Worm (Caenorhabditis elegans): Measurements from ENCODE around the gene F25H8.2.

F25H8.2 gene

ce11 chrIV:9913064-9913463 lies 19.0 kb upstream of the F25H8.2 start:
- TF ChIP-seq flt-1 (GFP tag; IDR thresholded peaks at IDR 0.05) (no peak), tab-1 (GFP tag; IDR thresholded peaks at IDR 0.05) (no peak), med-1 (GFP tag; optimal IDR thresholded peaks at IDR 0.05; ENCODE audit: insufficient read depth) (no peak), ztf-29 (GFP tag; IDR thresholded peaks at IDR 0.05) (no peak), cog-1 (tag; optimal IDR thresholded peaks at IDR 0.05) (no peak), ref-1 (GFP tag; conservative IDR thresholded peaks at IDR 0.05) (no peak), klf-2 (GFP tag; conservative IDR thresholded peaks at IDR 0.05) (no peak)

ce11 chrIV:9915128-9915527 lies 16.9 kb upstream of the F25H8.2 start:
- TF ChIP-seq T22C8.4 (GFP tag; IDR thresholded peaks at IDR 0.05) (no peak), flt-1 (GFP tag; IDR thresholded peaks at IDR 0.05) (no peak), ref-1 (GFP tag; conservative IDR thresholded peaks at IDR 0.05) (no peak), cog-1 (tag; optimal IDR thresholded peaks at IDR 0.05) (no peak), ztf-23 (GFP tag; IDR thresholded peaks at IDR 0.05) (no peak), tab-1 (GFP tag; IDR thresholded peaks at IDR 0.05) (no peak), klf-2 (GFP tag; conservative IDR thresholded peaks at IDR 0.05) (no peak), med-1 (GFP tag; optimal IDR thresholded peaks at IDR 0.05; ENCODE audit: insufficient read depth) (no peak), ztf-29 (GFP tag; IDR thresholded peaks at IDR 0.05) (no peak)

- TF ChIP-seq cog-1 (tag; optimal IDR thresholded peaks at IDR 0.05) (no peak), tab-1 (GFP tag; IDR thresholded peaks at IDR 0.05) (no peak), T22C8.4 (GFP tag; IDR thresholded peaks at IDR 0.05) (no peak), ref-1 (GFP tag; conservative IDR thresholded peaks at IDR 0.05) (no peak), klf-2 (GFP tag; conservative IDR thresholded peaks at IDR 0.05) (no peak), ztf-29 (GFP tag; IDR thresholded peaks at IDR 0.05) (no peak), flt-1 (GFP tag; IDR thresholded peaks at IDR 0.05) (no peak), med-1 (GFP tag; optimal IDR thresholded peaks at IDR 0.05; ENCODE audit: insufficient read depth) (no peak), ztf-23 (GFP tag; IDR thresholded peaks at IDR 0.05) (no peak)
Observed at ce11 chrIV:9916224-9916623, 15.8 kb upstream of the F25H8.2 start, which contains the start of gene bed-3. Gene bed-3, plus strand, starts transcription at chrIV:9916524.

- TF ChIP-seq cog-1 (tag; optimal IDR thresholded peaks at IDR 0.05) (no peak), klf-2 (GFP tag; conservative IDR thresholded peaks at IDR 0.05) (no peak), ztf-29 (GFP tag; IDR thresholded peaks at IDR 0.05) (no peak), tab-1 (GFP tag; IDR thresholded peaks at IDR 0.05) (no peak), ztf-23 (GFP tag; IDR thresholded peaks at IDR 0.05) (no peak)
Observed at ce11 chrIV:9918021-9918420, 14.0 kb upstream of the F25H8.2 start.

- TF ChIP-seq klf-2 (GFP tag; conservative IDR thresholded peaks at IDR 0.05) (no peak), tab-1 (GFP tag; IDR thresholded peaks at IDR 0.05) (no peak), ztf-23 (GFP tag; IDR thresholded peaks at IDR 0.05) (no peak), flt-1 (GFP tag; IDR thresholded peaks at IDR 0.05) (no peak), med-1 (GFP tag; optimal IDR thresholded peaks at IDR 0.05; ENCODE audit: insufficient read depth) (no peak), ref-1 (GFP tag; conservative IDR thresholded peaks at IDR 0.05) (no peak), T22C8.4 (GFP tag; IDR thresholded peaks at IDR 0.05) (no peak), cog-1 (tag; optimal IDR thresholded peaks at IDR 0.05) (no peak), ztf-29 (GFP tag; IDR thresholded peaks at IDR 0.05) (no peak)
Observed at ce11 chrIV:9920426-9920825, 11.6 kb upstream of the F25H8.2 start.

- TF ChIP-seq flt-1 (GFP tag; IDR thresholded peaks at IDR 0.05) (no peak), med-1 (GFP tag; optimal IDR thresholded peaks at IDR 0.05; ENCODE audit: insufficient read depth) (no peak), ref-1 (GFP tag; conservative IDR thresholded peaks at IDR 0.05) (no peak), klf-2 (GFP tag; conservative IDR thresholded peaks at IDR 0.05) (no peak), tab-1 (GFP tag; IDR thresholded peaks at IDR 0.05) (no peak), ztf-29 (GFP tag; IDR thresholded peaks at IDR 0.05) (no peak), cog-1 (tag; optimal IDR thresholded peaks at IDR 0.05) (no peak), T22C8.4 (GFP tag; IDR thresholded peaks at IDR 0.05) (no peak), ztf-23 (GFP tag; IDR thresholded peaks at IDR 0.05) (no peak)
Observed at ce11 chrIV:9924419-9924818, 7.6 kb upstream of the F25H8.2 start.

ce11 chrIV:9928180-9928896 lies 3.7 kb upstream of the F25H8.2 start, which contains the start of gene dur-1:
Gene dur-1, minus strand, starts transcription at chrIV:9928230.
- TF ChIP-seq cog-1 (tag; optimal IDR thresholded peaks at IDR 0.05) = no peak
- no peak for TF ChIP-seq T22C8.4 (GFP tag; IDR thresholded peaks at IDR 0.05)
- no peak for TF ChIP-seq flt-1 (GFP tag; IDR thresholded peaks at IDR 0.05)
- TF ChIP-seq tab-1 (GFP tag; IDR thresholded peaks at IDR 0.05) = no peak
- TF ChIP-seq klf-2 (GFP tag; conservative IDR thresholded peaks at IDR 0.05) = no peak
- TF ChIP-seq med-1 (GFP tag; optimal IDR thresholded peaks at IDR 0.05; ENCODE audit: insufficient read depth) = no peak
- no peak for TF ChIP-seq ztf-23 (GFP tag; IDR thresholded peaks at IDR 0.05)
- no peak for TF ChIP-seq ztf-29 (GFP tag; IDR thresholded peaks at IDR 0.05)

- no peak for TF ChIP-seq flt-1 (GFP tag; IDR thresholded peaks at IDR 0.05)
- TF ChIP-seq med-1 (GFP tag; optimal IDR thresholded peaks at IDR 0.05; ENCODE audit: insufficient read depth) = no peak
- no peak for TF ChIP-seq tab-1 (GFP tag; IDR thresholded peaks at IDR 0.05)
- TF ChIP-seq ztf-29 (GFP tag; IDR thresholded peaks at IDR 0.05) = no peak
- no peak for TF ChIP-seq ref-1 (GFP tag; conservative IDR thresholded peaks at IDR 0.05)
- TF ChIP-seq ztf-23 (GFP tag; IDR thresholded peaks at IDR 0.05) = no peak
- no peak for TF ChIP-seq T22C8.4 (GFP tag; IDR thresholded peaks at IDR 0.05)
- TF ChIP-seq klf-2 (GFP tag; conservative IDR thresholded peaks at IDR 0.05) = no peak
- TF ChIP-seq cog-1 (tag; optimal IDR thresholded peaks at IDR 0.05) = no peak
Observed at ce11 chrIV:9933580-9933979, 1.5 kb downstream of the F25H8.2 start, which contains the start of gene spe-29. Gene spe-29, plus strand, starts transcription at chrIV:9933880.

ce11 chrIV:9943214-9943613 lies 11.2 kb downstream of the F25H8.2 start:
- TF ChIP-seq ref-1 (GFP tag; conservative IDR thresholded peaks at IDR 0.05) (no peak), klf-2 (GFP tag; conservative IDR thresholded peaks at IDR 0.05) (no peak), tab-1 (GFP tag; IDR thresholded peaks at IDR 0.05) (no peak)

- TF ChIP-seq ref-1 (GFP tag; conservative IDR thresholded peaks at IDR 0.05) (no peak), klf-2 (GFP tag; conservative IDR thresholded peaks at IDR 0.05) (no peak), ztf-23 (GFP tag; IDR thresholded peaks at IDR 0.05) (no peak), T22C8.4 (GFP tag; IDR thresholded peaks at IDR 0.05) (no peak), tab-1 (GFP tag; IDR thresholded peaks at IDR 0.05) (no peak), ztf-29 (GFP tag; IDR thresholded peaks at IDR 0.05) (no peak), flt-1 (GFP tag; IDR thresholded peaks at IDR 0.05) (no peak), med-1 (GFP tag; optimal IDR thresholded peaks at IDR 0.05; ENCODE audit: insufficient read depth) (no peak), cog-1 (tag; optimal IDR thresholded peaks at IDR 0.05) (no peak)
Observed at ce11 chrIV:9944279-9944678, 12.2 kb downstream of the F25H8.2 start.
